Fruit fly (Drosophila melanogaster) whole organism, wandering third instar larva: Measurements from ENCODE around the gene Rcd7.

ENCODE experiments used
- CG32264 ChIP-seq: fragments of 200-800 bp; sonication (Bioruptor generic); optimal IDR thresholded peaks from 2 replicates; lab custom pipeline; 2016; ENCODE audit warnings: missing biosample characterization, missing genetic modification characterization
- HLH106 ChIP-seq: fragments of 200-800 bp; optimal IDR thresholded peaks from 3 replicates; lab custom pipeline; 2019; ENCODE audit warnings: missing biosample characterization, mild to moderate bottlenecking, missing genetic modification characterization, moderate library complexity
- Mio ChIP-seq: sonication (Bioruptor generic); optimal IDR thresholded peaks from 2 replicates; lab custom pipeline; 2016; ENCODE audit warnings: missing biosample characterization, missing genetic modification characterization
- h ChIP-seq: fragments of 200-800 bp; sonication (Bioruptor generic); optimal IDR thresholded peaks from 3 replicates; lab custom pipeline; 2016; ENCODE audit warnings: missing biosample characterization, mild to moderate bottlenecking, missing genetic modification characterization

- no peak for TF ChIP-seq CG32264 (GFP tag; lab: Kevin White, UChicago)
- no peak for TF ChIP-seq HLH106 (tag; lab: Kevin White, UChicago)
- no peak for TF ChIP-seq Mio
- TF ChIP-seq h (GFP tag; lab: Kevin White, UChicago) = no peak
Observed at dm6 chr3L:19559171-19559570, 14.3 kb downstream of the Rcd7 start.
